Worm (Caenorhabditis elegans) whole organism, L4 larva: Measurements from ENCODE around the gene srd-74.

Experiments used
- R02D3.7 ChIP-seq: fragments of 150-350 bp; sonication (generic microtip); optimal IDR thresholded peaks from 3 replicates; lab custom pipeline; 2014; ENCODE audit warnings: missing biosample characterization, missing genetic modification characterization
- arid-1 ChIP-seq: fragments of 200-800 bp; sonication (Bioruptor generic); conservative IDR thresholded peaks from 2 replicates; pipeline ENCODE4 v1.3.6; 2022; ENCODE audit warnings: missing genetic modification reagents, missing genetic modification characterization, missing compliant biosample characterization
- ces-1 ChIP-seq: fragments of 150-350 bp; sonication (generic microtip); optimal IDR thresholded peaks from 4 replicates; lab custom pipeline; 2014; ENCODE audit warnings: missing biosample characterization, missing genetic modification reagents, missing genetic modification characterization
- dmd-6 ChIP-seq: fragments of 200-800 bp; sonication (Bioruptor generic); IDR thresholded peaks from 2 replicates; pipeline ENCODE4 v1.3.6; 2022; ENCODE audit warnings: missing genetic modification reagents, missing genetic modification characterization, missing compliant biosample characterization
- fos-1 ChIP-seq: fragments of 150-350 bp; optimal IDR thresholded peaks from 2 replicates; lab custom pipeline; 2014; ENCODE audit warnings: missing biosample characterization, missing genetic modification characterization
- jun-1 ChIP-seq: fragments of 150-350 bp; optimal IDR thresholded peaks from 2 replicates; lab custom pipeline; 2014; ENCODE audit warnings: missing biosample characterization, missing genetic modification reagents, missing genetic modification characterization
- lin-13 ChIP-seq: fragments of 150-350 bp; optimal IDR thresholded peaks from 2 replicates; lab custom pipeline; 2014; ENCODE audit warnings: missing biosample characterization, missing genetic modification reagents, missing genetic modification characterization
- nhr-237 ChIP-seq: sonication (generic microtip); optimal IDR thresholded peaks from 2 replicates; lab custom pipeline; 2017; ENCODE audit warnings: missing biosample characterization, missing genetic modification characterization
- rbr-2 ChIP-seq: sonication (generic microtip); optimal IDR thresholded peaks from 2 replicates; lab custom pipeline; 2016; ENCODE audit warnings: missing genotype, missing genetic modification characterization, missing compliant biosample characterization
- unc-39 ChIP-seq: sonication (generic microtip); optimal IDR thresholded peaks from 2 replicates; lab custom pipeline; 2017; ENCODE audit warnings: missing biosample characterization, missing genetic modification characterization
- zag-1 ChIP-seq: fragments of 150-350 bp; optimal IDR thresholded peaks from 2 replicates; lab custom pipeline; 2014; ENCODE audit warnings: missing biosample characterization, missing genetic modification characterization
- ztf-7 ChIP-seq: fragments of 150-350 bp; optimal IDR thresholded peaks from 2 replicates; lab custom pipeline; 2014; ENCODE audit warnings: missing biosample characterization, missing genetic modification characterization

DNA sequence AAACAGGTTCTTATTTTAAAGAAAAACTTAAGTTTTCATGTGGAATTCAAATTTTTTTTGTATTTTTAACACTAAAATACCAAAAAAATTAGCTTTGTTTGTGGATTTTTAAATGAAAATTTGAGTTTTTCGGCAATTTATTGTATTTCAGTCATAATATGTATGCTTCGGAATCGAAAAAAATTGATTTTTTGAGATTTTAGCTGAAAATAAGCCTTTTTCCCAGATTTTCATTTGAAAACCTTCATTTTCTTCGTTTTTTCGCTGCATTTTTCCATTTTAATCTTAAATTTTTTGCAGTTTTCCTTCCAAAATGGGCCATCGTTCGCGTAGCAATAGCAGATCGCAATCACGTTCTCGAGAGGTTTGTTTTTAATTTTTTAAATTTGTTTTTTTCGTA, 44.2 kb downstream of the srd-74 start, which contains the start of gene rsp-8:
- TF ChIP-seq dmd-6 (GFP tag; lab: Robert Waterston, UW) = no peak
- TF ChIP-seq rbr-2 (tag; lab: Kevin White, UChicago) = no peak
- TF ChIP-seq fos-1 (tag; lab: Kevin White, UChicago) = no peak
- TF ChIP-seq arid-1 (GFP tag; lab: Robert Waterston, UW) = no peak
- no peak for TF ChIP-seq jun-1 (tag; lab: Kevin White, UChicago)
- TF ChIP-seq ztf-7 (tag; lab: Kevin White, UChicago) = no peak
- no peak for TF ChIP-seq nhr-237 (tag; lab: Kevin White, UChicago)
- no peak for TF ChIP-seq zag-1 (tag; lab: Kevin White, UChicago)
- no peak for TF ChIP-seq R02D3.7
- TF ChIP-seq ces-1 = no peak
- TF ChIP-seq unc-39 (tag; lab: Kevin White, UChicago) = no peak
- no peak for TF ChIP-seq lin-13 (GFP tag; lab: Kevin White, UChicago)
